Worm (Caenorhabditis elegans) whole organism, L1 larva: ENCODE data around the gene nhr-50.
"Not testable (repeated sequence)": the region's sequence is repeated elsewhere in the genome, so short reads cannot be mapped to it uniquely, and the experiment has no call there.

Source experiments
- C04F5.9 ChIP-seq: sonication (generic microtip); optimal IDR thresholded peaks from 2 replicates; lab custom pipeline; 2016; ENCODE audit warnings: missing genetic modification characterization, missing compliant biosample characterization
- C34B4.2 ChIP-seq: sonication (generic microtip); optimal IDR thresholded peaks from 2 replicates; lab custom pipeline; 2017; ENCODE audit warnings: mild to moderate bottlenecking, missing genetic modification characterization, missing compliant biosample characterization
- F16B12.6 ChIP-seq: fragments of 150-350 bp; optimal IDR thresholded peaks from 2 replicates; lab custom pipeline; 2014; ENCODE audit warnings: missing biosample characterization, missing genetic modification characterization
- aha-1 ChIP-seq: fragments of 150-350 bp; optimal IDR thresholded peaks from 2 replicates; lab custom pipeline; 2014; ENCODE audit warnings: missing biosample characterization, missing genetic modification characterization
- ama-1 ChIP-seq: fragments of 150-350 bp; optimal IDR thresholded peaks from 2 replicates; lab custom pipeline; 2014
- ceh-63 ChIP-seq: fragments of 200-800 bp; sonication (Bioruptor generic); optimal IDR thresholded peaks from 2 replicates; lab custom pipeline; 2018; ENCODE audit warnings: mild to moderate bottlenecking, missing genetic modification characterization, missing compliant biosample characterization
- ceh-82 ChIP-seq, 3 experiments: fragments of 150-350 bp in 1 of 3; sonication (generic microtip) in 2 of 3; optimal IDR thresholded peaks; 2 replicates each; lab custom pipeline; 2014 to 2017; ENCODE audit warnings: missing biosample characterization in 3 of 3, missing genetic modification characterization in 3 of 3
- ceh-90 ChIP-seq: sonication (generic microtip); optimal IDR thresholded peaks from 2 replicates; lab custom pipeline; 2016; ENCODE audit warnings: missing genetic modification characterization, missing compliant biosample characterization
- dsc-1 ChIP-seq: sonication (generic microtip); optimal IDR thresholded peaks from 2 replicates; lab custom pipeline; 2016; ENCODE audit warnings: mild to moderate bottlenecking, missing genetic modification characterization, missing compliant biosample characterization
- efl-1 ChIP-seq, 4 experiments: fragments of 150-350 bp; optimal IDR thresholded peaks in 3 of 4; peaks in 1 of 4; 1 replicate in 1 of 4; 2 replicates in 3 of 4; lab custom pipeline; 2014; ENCODE audit warnings: missing biosample characterization in 2 of 4, missing genetic modification characterization in 2 of 4, missing genetic modification reagents in 2 of 4
- egl-13 ChIP-seq: sonication (generic microtip); optimal IDR thresholded peaks from 2 replicates; lab custom pipeline; 2016; ENCODE audit warnings: missing genotype, missing genetic modification reagents, missing genetic modification characterization, missing compliant biosample characterization
- elt-2 ChIP-seq: sonication (generic microtip); optimal IDR thresholded peaks from 2 replicates; lab custom pipeline; 2016; ENCODE audit warnings: missing genetic modification characterization, mild to moderate bottlenecking, inconsistent platforms, missing compliant biosample characterization, missing genetic modification reagents
- elt-3 ChIP-seq, 6 experiments: fragments of 150-350 bp in 1 of 6; sonication (generic microtip); optimal IDR thresholded peaks; 2 replicates each; lab custom pipeline; 2017 to 2018; ENCODE audit warnings: missing biosample characterization in 6 of 6, missing genetic modification characterization in 6 of 6, inconsistent platforms in 1 of 6
- fkh-8 ChIP-seq: sonication (generic microtip); optimal IDR thresholded peaks from 2 replicates; lab custom pipeline; 2016; ENCODE audit warnings: mild to moderate bottlenecking, missing genetic modification characterization, missing compliant biosample characterization
- fos-1 ChIP-seq: fragments of 150-350 bp; optimal IDR thresholded peaks from 2 replicates; lab custom pipeline; 2014; ENCODE audit warnings: missing biosample characterization, missing genetic modification characterization
- grh-1 ChIP-seq: fragments of 200-800 bp; sonication (Bioruptor generic); IDR thresholded peaks from 2 replicates; pipeline ENCODE4 v1.3.6; 2022; ENCODE audit warnings: missing genetic modification reagents, missing genetic modification characterization, missing compliant biosample characterization
- hlh-4 ChIP-seq: sonication (generic microtip); optimal IDR thresholded peaks from 2 replicates; lab custom pipeline; 2016; ENCODE audit warnings: mild to moderate bottlenecking, missing genetic modification characterization, missing compliant biosample characterization
- hpl-2 ChIP-seq: fragments of 150-350 bp; optimal IDR thresholded peaks from 2 replicates; lab custom pipeline; 2014; ENCODE audit warnings: missing biosample characterization, missing genetic modification reagents, missing genetic modification characterization
- irx-1 ChIP-seq: sonication (generic microtip); optimal IDR thresholded peaks from 2 replicates; lab custom pipeline; 2016; ENCODE audit warnings: missing genetic modification characterization, missing compliant biosample characterization
- isw-1 ChIP-seq: fragments of 200-800 bp; sonication (Bioruptor generic); IDR thresholded peaks from 2 replicates; pipeline ENCODE4 v1.3.6; 2022; ENCODE audit warnings: missing genetic modification characterization, missing compliant biosample characterization
- jun-1 ChIP-seq: fragments of 150-350 bp; optimal IDR thresholded peaks from 2 replicates; lab custom pipeline; 2014; ENCODE audit warnings: missing biosample characterization, missing genetic modification reagents, missing genetic modification characterization
- lin-13 ChIP-seq: fragments of 150-350 bp; optimal IDR thresholded peaks from 2 replicates; lab custom pipeline; 2014; ENCODE audit warnings: missing biosample characterization, missing genetic modification reagents, missing genetic modification characterization
- lir-3 ChIP-seq: sonication (generic microtip); optimal IDR thresholded peaks from 2 replicates; lab custom pipeline; 2016; ENCODE audit warnings: mild to moderate bottlenecking, missing genetic modification characterization, moderate library complexity, missing compliant biosample characterization; ENCODE audit not compliant: poor library complexity
- mab-9 ChIP-seq: fragments of 200-800 bp; sonication (Bioruptor generic); IDR thresholded peaks from 2 replicates; pipeline ENCODE4 v1.3.6; 2022; ENCODE audit warnings: missing genetic modification reagents, missing genetic modification characterization, missing compliant biosample characterization
- mdl-1 ChIP-seq, 2 experiments: fragments of 150-350 bp; optimal IDR thresholded peaks; 2 replicates each; lab custom pipeline; 2014 to 2017; ENCODE audit warnings: missing biosample characterization in 2 of 2, missing genetic modification characterization in 2 of 2, inconsistent platforms in 1 of 2
- mef-2 ChIP-seq: fragments of 150-350 bp; optimal IDR thresholded peaks from 2 replicates; lab custom pipeline; 2014; ENCODE audit warnings: missing biosample characterization, missing genetic modification characterization
- nhr-12 ChIP-seq: sonication (generic microtip); optimal IDR thresholded peaks from 2 replicates; lab custom pipeline; 2017; ENCODE audit warnings: missing biosample characterization, missing genetic modification characterization
- nhr-71 ChIP-seq: sonication (generic microtip); optimal IDR thresholded peaks from 2 replicates; lab custom pipeline; 2016; ENCODE audit warnings: mild to moderate bottlenecking, missing genetic modification characterization, moderate library complexity, missing compliant biosample characterization
- nhr-76 ChIP-seq: sonication (generic microtip); optimal IDR thresholded peaks from 2 replicates; lab custom pipeline; 2017; ENCODE audit warnings: missing biosample characterization, missing genetic modification characterization
- nhr-85 ChIP-seq: sonication (generic microtip); peaks from one replicate; lab custom pipeline; 2016; ENCODE audit warnings: missing genetic modification characterization, inconsistent platforms, missing compliant biosample characterization
- nhr-90 ChIP-seq: sonication (generic microtip); optimal IDR thresholded peaks from 2 replicates; lab custom pipeline; 2016; ENCODE audit warnings: mild to moderate bottlenecking, missing genetic modification characterization, missing compliant biosample characterization; ENCODE audit not compliant: poor library complexity
- pag-3 ChIP-seq: sonication (generic microtip); optimal IDR thresholded peaks from 2 replicates; lab custom pipeline; 2017; ENCODE audit warnings: missing genetic modification characterization, mild to moderate bottlenecking, missing compliant biosample characterization, antibody characterized with exemption, borderline replicate concordance; ENCODE audit not compliant: insufficient read depth
- skn-1 ChIP-seq: fragments of 150-350 bp; optimal IDR thresholded peaks from 2 replicates; lab custom pipeline; 2014; ENCODE audit warnings: missing biosample characterization, missing genetic modification characterization
- snpc-4 ChIP-seq: fragments of 150-350 bp; optimal IDR thresholded peaks from 2 replicates; lab custom pipeline; 2014; ENCODE audit warnings: missing biosample characterization, missing genetic modification characterization
- sox-4 ChIP-seq: sonication (generic microtip); optimal IDR thresholded peaks from 2 replicates; lab custom pipeline; 2016; ENCODE audit warnings: missing genetic modification characterization, missing compliant biosample characterization
- sptf-1 ChIP-seq: fragments of 150-350 bp; optimal IDR thresholded peaks from 2 replicates; lab custom pipeline; 2014; ENCODE audit warnings: missing biosample characterization, missing genetic modification characterization
- tlp-1 ChIP-seq: fragments of 150-350 bp; optimal IDR thresholded peaks from 2 replicates; lab custom pipeline; 2014; ENCODE audit warnings: missing biosample characterization, missing genetic modification characterization
- unc-30 ChIP-seq: sonication (generic microtip); optimal IDR thresholded peaks from 2 replicates; lab custom pipeline; 2017; ENCODE audit warnings: missing biosample characterization, missing genetic modification characterization
- unc-62 ChIP-seq: fragments of 150-350 bp; optimal IDR thresholded peaks from 2 replicates; lab custom pipeline; 2014; ENCODE audit warnings: missing biosample characterization, missing genetic modification reagents, missing genetic modification characterization
- unc-86 ChIP-seq: sonication (generic microtip); optimal IDR thresholded peaks from 2 replicates; lab custom pipeline; 2016; ENCODE audit warnings: missing genetic modification characterization, missing compliant biosample characterization
- unc-98 ChIP-seq: fragments of 200-800 bp; sonication (Bioruptor generic); IDR thresholded peaks from 2 replicates; pipeline ENCODE4 v1.3.6; 2022; ENCODE audit warnings: missing genetic modification characterization, missing compliant biosample characterization
- vab-15 ChIP-seq: sonication (generic microtip); optimal IDR thresholded peaks from 2 replicates; lab custom pipeline; 2017; ENCODE audit warnings: missing genotype, mild to moderate bottlenecking, missing genetic modification characterization, missing compliant biosample characterization

Gene nhr-50

DNA sequence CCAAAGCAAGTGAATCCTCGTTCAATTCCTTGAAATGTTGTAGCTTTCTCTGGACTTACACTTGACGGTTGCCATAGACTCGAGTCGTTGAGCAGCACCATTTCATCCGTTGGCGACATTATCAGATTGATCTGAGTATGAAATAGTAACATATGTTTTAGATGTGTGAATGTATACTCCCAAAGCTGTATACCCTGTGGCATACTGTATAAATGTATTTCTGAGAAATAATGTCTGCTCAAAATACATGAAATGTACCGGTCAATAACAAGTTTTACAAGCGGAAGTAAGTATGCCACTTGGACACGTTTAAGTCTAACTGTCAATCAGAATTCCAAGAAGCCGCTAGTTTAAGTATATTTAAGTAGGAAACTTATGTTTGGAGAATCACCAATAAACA is 9.1 kb upstream of the nhr-50 start, which contains the start of gene str-233:
Gene str-233, minus strand, starts transcription at position 101 of the 400 bp plus-strand sequence.
- TF ChIP-seq C04F5.9 (tag; lab: Kevin White, UChicago) (no peak), mab-9 (GFP tag; lab: Robert Waterston, UW) (no peak), F16B12.6 (no peak), aha-1 (tag; lab: Kevin White, UChicago) (no peak), tlp-1 (tag; lab: Kevin White, UChicago) (no peak), ceh-90 (tag; lab: Kevin White, UChicago) (no peak), sptf-1 (tag; lab: Kevin White, UChicago) (no peak), irx-1 (tag; lab: Kevin White, UChicago) (no peak), C34B4.2 (tag; lab: Kevin White, UChicago) (no peak), isw-1 (no peak), grh-1 (no peak), nhr-76 (tag; lab: Kevin White, UChicago) (no peak), elt-3 (tag; optimal IDR thresholded peaks at IDR 0.05; lab: Kevin White, UChicago) (no peak), ceh-82 (tag; optimal IDR thresholded peaks at IDR 0.05; lab: Kevin White, UChicago) (no peak), unc-30 (no peak), nhr-12 (tag; lab: Kevin White, UChicago) (no peak), elt-2 (tag; lab: Kevin White, UChicago) (no peak), skn-1 (tag; lab: Kevin White, UChicago) (no peak), snpc-4 (no peak), unc-86 (tag; lab: Kevin White, UChicago) (no peak)

DNA sequence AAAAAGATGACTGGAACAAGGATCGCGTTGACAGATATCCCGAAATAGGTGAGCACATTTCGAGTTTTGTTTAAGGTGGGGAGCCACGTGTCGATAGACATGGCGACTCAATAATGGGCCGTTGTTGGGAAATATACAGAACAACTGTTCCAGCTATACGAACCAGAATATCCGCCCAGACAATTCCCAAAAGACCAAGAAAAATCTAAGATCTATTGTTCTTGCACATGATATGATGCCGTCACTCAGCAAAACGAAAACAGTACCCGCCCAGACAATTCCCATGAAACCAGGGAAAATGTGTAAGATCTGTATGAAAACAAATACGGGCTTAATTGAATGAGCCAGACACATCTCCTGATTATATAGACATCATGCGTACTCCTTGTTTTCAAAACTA is 7.1 kb upstream of the nhr-50 start, which contains the start of gene str-231:
Gene str-231, minus strand, starts transcription at position 101 of the 400 bp plus-strand sequence.
- TF ChIP-seq fkh-8 (tag; lab: Kevin White, UChicago) (peak; percentile 38), efl-1 (optimal IDR thresholded peaks at IDR 0.05; lab: Kevin White, UChicago) (no peak), efl-1 (GFP tag; optimal IDR thresholded peaks at IDR 0.05 in 1 of 2; lab: Kevin White, UChicago) (peak in 1 of 2 experiments; percentile 45), sptf-1 (tag; lab: Kevin White, UChicago) (no peak)

DNA sequence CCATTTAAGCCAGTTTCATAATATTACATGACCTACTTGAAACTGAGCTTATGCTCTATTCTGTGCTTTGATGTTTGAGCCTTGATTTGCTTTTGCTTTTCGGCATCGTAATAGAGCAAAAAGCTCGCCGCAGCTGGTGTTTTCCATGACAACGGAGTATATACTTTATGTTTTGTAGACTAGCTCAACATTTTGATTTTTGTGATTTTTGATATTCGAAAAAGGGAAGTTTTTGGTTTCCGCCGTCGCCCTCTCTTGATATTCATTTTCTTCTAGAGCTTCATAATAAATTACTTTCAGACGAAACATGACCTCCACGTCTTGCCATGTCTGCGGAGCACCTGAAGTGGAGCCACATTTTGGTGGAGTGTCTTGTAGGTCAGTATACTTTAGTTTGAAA is 1.9 kb upstream of the nhr-50 start, which contains the start of gene nhr-63:
Gene nhr-63, plus strand, starts transcription at position 301 of the 400 bp plus-strand sequence.
- TF ChIP-seq efl-1 (optimal IDR thresholded peaks at IDR 0.05; lab: Kevin White, UChicago) (no peak), efl-1 (GFP tag; optimal IDR thresholded peaks at IDR 0.05 in 1 of 2; lab: Kevin White, UChicago) (peak in 1 of 2 experiments; percentile 3), lir-3 (tag; lab: Kevin White, UChicago) (no peak)

DNA sequence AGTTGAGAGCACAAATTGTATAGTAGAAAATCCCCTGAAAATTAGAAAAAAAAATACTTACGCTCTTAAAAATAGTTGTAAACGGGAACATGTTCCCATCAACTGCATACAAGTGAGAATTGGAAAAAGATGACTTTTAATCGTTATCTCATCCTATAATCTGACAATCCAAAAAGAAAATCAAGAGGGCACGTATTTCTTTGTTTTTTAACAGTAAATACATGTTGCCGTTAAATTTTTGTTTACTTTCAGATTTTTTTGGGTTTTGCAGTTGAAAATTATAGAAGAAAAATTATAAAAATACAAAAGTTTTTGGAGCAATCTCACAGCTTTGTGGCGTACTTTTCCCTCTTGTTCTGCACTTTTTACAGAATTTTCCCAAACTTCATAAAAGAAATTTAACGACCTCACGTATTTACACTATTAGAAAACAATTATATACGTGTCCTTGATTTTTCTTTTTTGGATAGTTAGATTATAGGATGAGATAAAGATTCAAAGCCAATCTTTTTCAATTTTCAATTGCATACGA is 3.7 kb downstream of the nhr-50 start, which contains the start of the genes C06C6.9 and C06C6.8:
Gene C06C6.9, minus strand, starts transcription at position 101 of the 532 bp plus-strand sequence.
Gene C06C6.8, plus strand, starts transcription at position 482 of the 532 bp plus-strand sequence.
- TF ChIP-seq vab-15 (no peak), efl-1 (optimal IDR thresholded peaks at IDR 0.05; lab: Kevin White, UChicago) (no peak), efl-1 (GFP tag; optimal IDR thresholded peaks at IDR 0.05 in 1 of 2; lab: Kevin White, UChicago) (peak in 1 of 2 experiments; percentile 70), hpl-2 (GFP tag; lab: Kevin White, UChicago) (no peak), lin-13 (GFP tag; lab: Kevin White, UChicago) (no peak)

DNA sequence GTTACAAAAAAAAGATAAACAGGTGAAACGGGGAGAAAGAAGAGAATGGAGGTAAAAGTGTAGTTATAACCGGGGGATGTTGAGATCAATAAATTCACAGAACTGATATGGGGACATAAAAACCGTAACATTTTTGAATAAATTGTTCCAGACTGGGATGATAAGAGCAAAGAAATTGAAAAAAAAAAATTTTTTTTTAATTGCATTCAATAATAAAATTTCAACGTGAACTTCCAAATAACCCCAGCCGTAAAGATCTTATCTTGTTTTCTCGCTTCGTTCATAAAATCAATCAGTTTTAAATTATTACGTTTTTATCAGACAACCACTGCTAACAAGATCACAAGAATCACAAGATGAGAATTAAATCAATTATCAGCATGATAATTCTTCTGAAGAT is 8.6 kb downstream of the nhr-50 start, which contains the start of gene C06C6.7:
Gene C06C6.7, plus strand, starts transcription at position 301 of the 400 bp plus-strand sequence.
- not testable (repeated sequence) for TF ChIP-seq unc-98 (GFP tag; lab: Robert Waterston, UW); mef-2; unc-62 (GFP tag; lab: Kevin White, UChicago)

DNA sequence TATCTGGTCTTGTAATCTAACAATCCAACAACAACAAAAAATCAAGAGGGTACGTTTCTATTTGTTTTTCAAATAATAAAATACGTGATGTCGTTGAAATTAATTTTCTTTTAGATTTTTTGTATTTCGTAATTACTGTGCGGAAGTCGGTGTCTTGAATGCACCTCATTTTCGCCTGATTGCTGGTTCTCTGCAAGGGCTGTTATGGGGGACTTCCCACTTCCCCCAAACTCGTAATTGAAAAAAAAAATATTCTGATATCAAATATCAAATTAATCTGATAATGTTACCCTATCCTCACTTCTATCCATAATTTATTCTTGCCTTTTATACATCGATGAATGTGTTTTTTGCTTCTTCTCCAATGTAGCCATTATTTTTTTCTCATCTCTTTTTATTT is 12.4 kb downstream of the nhr-50 start, which contains the start of gene F36G9.15:
Gene F36G9.15, minus strand, starts transcription at position 101 of the 400 bp plus-strand sequence.
- TF ChIP-seq nhr-71 (tag; lab: Kevin White, UChicago): no peak
- TF ChIP-seq pag-3 (tag; lab: Kevin White, UChicago): no peak
- no peak for TF ChIP-seq hlh-4
- TF ChIP-seq nhr-85 (tag; lab: Kevin White, UChicago): no peak
- no peak for TF ChIP-seq ceh-63 (GFP tag; lab: Kevin White, UChicago)
- TF ChIP-seq jun-1: no peak
- TF ChIP-seq grh-1: no peak
- no peak for TF ChIP-seq fos-1 (tag; lab: Kevin White, UChicago)
- TF ChIP-seq sox-4: no peak
- TF ChIP-seq nhr-90: no peak
- TF ChIP-seq dsc-1 (tag; lab: Kevin White, UChicago): no peak
- TF ChIP-seq mdl-1 (tag; optimal IDR thresholded peaks at IDR 0.05; lab: Kevin White, UChicago): no peak
- no peak for TF ChIP-seq ama-1 (lab: Kevin White, UChicago)
- no peak for TF ChIP-seq egl-13
